Worm (Caenorhabditis elegans): ENCODE measurements around the gene nhr-247.

ce11 chrV:15287856-15288255, 34.9 kb upstream of the nhr-247 start, which contains the start of gene cyp-34A1:
- TF ChIP-seq ZK337.2 (GFP tag; IDR thresholded peaks at IDR 0.05) (no peak), egl-27 (tag; optimal IDR thresholded peaks at IDR 0.05) (no peak), snpc-1.2 (GFP tag; IDR thresholded peaks at IDR 0.05) (no peak)
